Fruit fly (Drosophila melanogaster): ENCODE results near the gene CG5989.

The CG5989 gene

DNA sequence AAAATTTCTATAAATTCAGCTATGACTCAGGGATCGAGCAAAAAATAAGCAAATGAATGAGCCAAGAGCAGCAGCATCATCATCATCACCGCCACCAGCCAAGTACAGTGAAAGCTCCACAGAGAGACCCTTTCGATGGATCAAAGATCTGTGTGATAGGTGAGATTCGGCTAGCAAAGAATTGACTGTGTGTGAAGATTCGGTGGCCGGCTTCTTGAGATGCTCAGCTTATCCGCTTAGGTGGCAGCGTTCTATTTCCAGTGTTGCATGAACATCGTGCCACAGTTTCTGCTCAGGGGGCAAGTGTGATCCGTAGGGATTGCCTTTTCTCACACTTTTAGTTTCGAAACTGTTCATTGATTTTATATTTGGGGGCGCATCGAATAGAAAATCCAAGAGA, 50.8 kb downstream of the CG5989 start (continued):
- no peak for TF ChIP-seq Stat92E (GFP tag; optimal IDR thresholded peaks at IDR 0.05)
- no peak for TF ChIP-seq CG3407 (GFP tag; optimal IDR thresholded peaks at IDR 0.05)
- TF ChIP-seq disco-r (GFP tag; optimal IDR thresholded peaks at IDR 0.05) = no peak
- TF ChIP-seq dimm (GFP tag; IDR thresholded peaks at IDR 0.05) = no peak
- TF ChIP-seq CG7271 (tag; optimal IDR thresholded peaks at IDR 0.05) = no peak
- peak; percentile 43 for TF ChIP-seq CG2120 (GFP tag; optimal IDR thresholded peaks at IDR 0.05)
- TF ChIP-seq Hmx (GFP tag; optimal IDR thresholded peaks at IDR 0.05) = no peak
- no peak for TF ChIP-seq Atf3 (GFP tag; optimal IDR thresholded peaks at IDR 0.05)
- no peak for TF ChIP-seq CkIIα-i1 (GFP tag; IDR thresholded peaks at IDR 0.05)
- no peak for TF ChIP-seq bbx (GFP tag; IDR thresholded peaks at IDR 0.05; ENCODE audit: partially characterized antibody)
- TF ChIP-seq p53 (GFP tag; optimal IDR thresholded peaks at IDR 0.05) = no peak
- TF ChIP-seq CG4360 (GFP tag; IDR thresholded peaks at IDR 0.05) = no peak
- TF ChIP-seq CG8924 (tag; optimal IDR thresholded peaks at IDR 0.05) = no peak
- TF ChIP-seq CG4707 (GFP tag; optimal IDR thresholded peaks at IDR 0.05) = no peak
- no peak for TF ChIP-seq CG3847 (GFP tag; IDR thresholded peaks at IDR 0.05)
- TF ChIP-seq gsb-n (tag; optimal IDR thresholded peaks at IDR 0.05) = no peak
- no peak for TF ChIP-seq mirr (GFP tag; optimal IDR thresholded peaks at IDR 0.05)
- TF ChIP-seq bab2 (GFP tag; optimal IDR thresholded peaks at IDR 0.05) = no peak
- no peak for TF ChIP-seq onecut (GFP tag; IDR thresholded peaks at IDR 0.05)
- peak; percentile 13 for TF ChIP-seq cwo (GFP tag; optimal IDR thresholded peaks at IDR 0.05)
- TF ChIP-seq cato (GFP tag; optimal IDR thresholded peaks at IDR 0.05; ENCODE audit: borderline replicate concordance) = no peak
- TF ChIP-seq D (optimal IDR thresholded peaks at IDR 0.05) = no peak
- no peak for TF ChIP-seq D (GFP tag; optimal IDR thresholded peaks at IDR 0.05)
- no peak for TF ChIP-seq CG3838 (GFP tag; optimal IDR thresholded peaks at IDR 0.05)
- no peak for TF ChIP-seq Ravus (GFP tag; IDR thresholded peaks at IDR 0.05)
- no peak for TF ChIP-seq ERR (GFP tag; optimal IDR thresholded peaks at IDR 0.05)
- no peak for TF ChIP-seq CG7839 (tag; optimal IDR thresholded peaks at IDR 0.05)
- no peak for TF ChIP-seq CG13775 (GFP tag; optimal IDR thresholded peaks at IDR 0.05)
- TF ChIP-seq ap (GFP tag; IDR thresholded peaks at IDR 0.05) = no peak
- TF ChIP-seq CTCF (GFP tag; optimal IDR thresholded peaks at IDR 0.05) = no peak
- TF ChIP-seq wek (GFP tag; optimal IDR thresholded peaks at IDR 0.05) = no peak
- no peak for TF ChIP-seq Hr78 (GFP tag; optimal IDR thresholded peaks at IDR 0.05)
- no peak for TF ChIP-seq B-H2 (GFP tag; optimal IDR thresholded peaks at IDR 0.05)
- no peak for TF ChIP-seq CG12942 (GFP tag; optimal IDR thresholded peaks at IDR 0.05)
- no peak for TF ChIP-seq CG3726 (GFP tag; IDR thresholded peaks at IDR 0.05)
- TF ChIP-seq CG2678 (tag; optimal IDR thresholded peaks at IDR 0.05) = peak; percentile 4
- peak; percentile 0 for TF ChIP-seq Nf-YC (tag; optimal IDR thresholded peaks at IDR 0.05)
- TF ChIP-seq CG7786 (GFP tag; optimal IDR thresholded peaks at IDR 0.05) = no peak
- TF ChIP-seq CG12155 (GFP tag; optimal IDR thresholded peaks at IDR 0.05) = no peak
- TF ChIP-seq CG13894 (tag; optimal IDR thresholded peaks at IDR 0.05) = no peak
- TF ChIP-seq NFAT (GFP tag; IDR thresholded peaks at IDR 0.05) = 0 out of 2 replicates have a peak, but pooled peaks have one; percentile 46
- TF ChIP-seq MTF-1 (GFP tag; optimal IDR thresholded peaks at IDR 0.05; ENCODE audit: borderline replicate concordance) = no peak
- TF ChIP-seq row (GFP tag; IDR thresholded peaks at IDR 0.05) = peak; percentile 61
- no peak for TF ChIP-seq CG1233 (GFP tag; optimal IDR thresholded peaks at IDR 0.05)
- no peak for TF ChIP-seq chm (GFP tag; IDR thresholded peaks at IDR 0.05)
- TF ChIP-seq CG16815 (GFP tag; optimal IDR thresholded peaks at IDR 0.05) = no peak
- no peak for TF ChIP-seq Lim3 (GFP tag; IDR thresholded peaks at IDR 0.05)
- 0 out of 2 replicates have a peak, but pooled peaks have one; percentile 21 for TF ChIP-seq CG16779 (GFP tag; IDR thresholded peaks at IDR 0.05)
- TF ChIP-seq cad (GFP tag; optimal IDR thresholded peaks at IDR 0.05) = no peak
- 0 out of 2 replicates have a peak, but pooled peaks have one; percentile 6 for TF ChIP-seq peb (GFP tag; IDR thresholded peaks at IDR 0.05)
- TF ChIP-seq tin (GFP tag; optimal IDR thresholded peaks at IDR 0.05) = no peak
- no peak for TF ChIP-seq CG1024 (GFP tag; IDR thresholded peaks at IDR 0.05)
- no peak for TF ChIP-seq CG18764 (GFP tag; optimal IDR thresholded peaks at IDR 0.05)
